Worm (Caenorhabditis elegans): ENCODE results near the gene K07F5.14.

DNA sequence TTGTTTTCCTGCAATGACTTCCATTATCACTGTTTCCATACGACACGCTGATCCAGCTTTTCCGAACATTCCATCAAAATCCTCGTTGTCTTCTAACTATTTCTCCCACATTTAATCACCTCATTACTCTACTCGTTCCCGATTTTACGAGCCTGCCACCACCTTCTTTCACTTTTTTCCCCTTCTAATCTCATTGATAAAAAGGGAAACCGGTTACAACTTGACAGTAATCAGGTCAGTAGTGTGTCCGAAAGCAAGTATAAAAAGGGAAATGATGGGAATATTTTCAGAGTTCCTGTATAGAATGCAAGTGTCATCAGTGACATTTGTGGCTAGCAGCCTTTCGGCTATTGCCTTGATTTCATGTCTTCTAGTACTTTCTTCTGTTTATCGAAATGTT lies 40.4 kb upstream of the K07F5.14 start, which contains the start of gene col-123:
- TF ChIP-seq nhr-237 (tag; optimal IDR thresholded peaks at IDR 0.05) (no peak), zag-1 (tag; optimal IDR thresholded peaks at IDR 0.05) (no peak), mab-5 (tag; optimal IDR thresholded peaks at IDR 0.05) (no peak), mdl-1 (tag; optimal IDR thresholded peaks at IDR 0.05) (no peak), nhr-11 (tag; optimal IDR thresholded peaks at IDR 0.05) (no peak), nhr-6 (tag; optimal IDR thresholded peaks at IDR 0.05) (no peak), aly-2 (tag; optimal IDR thresholded peaks at IDR 0.05) (no peak), fos-1 (tag; optimal IDR thresholded peaks at IDR 0.05) (no peak), lin-13 (GFP tag; optimal IDR thresholded peaks at IDR 0.05) (no peak), ztf-4 (tag; optimal IDR thresholded peaks at IDR 0.05) (no peak), blmp-1 (tag; optimal IDR thresholded peaks at IDR 0.05; ENCODE audit: insufficient read depth) (no peak)

All from whole organism, L2 larva.